Worm (Caenorhabditis elegans) whole organism, young adult: ENCODE results near the gene C06G4.4.

Experiments used
- B0035.1 ChIP-seq: sonication (generic microtip); optimal IDR thresholded peaks from 2 replicates; lab custom pipeline; 2016; ENCODE audit warnings: missing genetic modification characterization, mild to moderate bottlenecking, missing compliant biosample characterization, missing genotype, missing genetic modification reagents
- B0336.3 ChIP-seq: fragments of 200-800 bp; sonication (Bioruptor generic); IDR thresholded peaks from 2 replicates; pipeline ENCODE4 v1.3.6; 2022; ENCODE audit warnings: missing genetic modification characterization, missing compliant biosample characterization
- D2030.7 ChIP-seq: fragments of 200-800 bp; sonication (Bioruptor generic); IDR thresholded peaks from 2 replicates; pipeline ENCODE4 v1.3.6; 2022; ENCODE audit warnings: missing genetic modification reagents, missing genetic modification characterization, missing compliant biosample characterization
- F33H1.4 ChIP-seq: fragments of 200-800 bp; sonication (Bioruptor generic); IDR thresholded peaks from 2 replicates; pipeline ENCODE4 v1.3.6; 2022; ENCODE audit warnings: missing genetic modification reagents, missing genetic modification characterization, missing compliant biosample characterization
- F55B11.4 ChIP-seq: sonication (generic microtip); optimal IDR thresholded peaks from 2 replicates; lab custom pipeline; 2016; ENCODE audit warnings: missing compliant biosample characterization, missing genetic modification characterization, borderline replicate concordance; ENCODE audit not compliant: insufficient read depth
- F57A8.1 ChIP-seq: fragments of 200-800 bp; sonication (Bioruptor generic); optimal IDR thresholded peaks from 2 replicates; lab custom pipeline; 2018; ENCODE audit warnings: mild to moderate bottlenecking, missing genetic modification characterization, moderate library complexity, missing compliant biosample characterization
- T26A5.8 ChIP-seq: sonication (generic microtip); optimal IDR thresholded peaks from 2 replicates; lab custom pipeline; 2016; ENCODE audit warnings: missing genetic modification characterization, missing compliant biosample characterization
- Y56A3A.18 ChIP-seq: fragments of 200-800 bp; sonication (Bioruptor generic); IDR thresholded peaks from 2 replicates; pipeline ENCODE4 v1.3.6; 2022; ENCODE audit warnings: missing genetic modification reagents, missing genetic modification characterization, missing compliant biosample characterization
- Y67H2A.10 ChIP-seq: fragments of 200-800 bp; sonication (Bioruptor generic); conservative IDR thresholded peaks from 2 replicates; pipeline ENCODE4 v1.3.6; 2022; ENCODE audit warnings: missing genetic modification reagents, missing genetic modification characterization, missing compliant biosample characterization
- Y95B8A.8 ChIP-seq: fragments of 200-800 bp; sonication (Bioruptor generic); IDR thresholded peaks from 2 replicates; pipeline ENCODE4 v1.3.6; 2022; ENCODE audit warnings: missing genetic modification reagents, missing genetic modification characterization, missing compliant biosample characterization
- ama-1 ChIP-seq, 3 experiments: fragments of 150-350 bp in 1 of 3; sonication (generic microtip) in 2 of 3; optimal IDR thresholded peaks; 2 replicates each; lab custom pipeline; 2014 to 2018; ENCODE audit warnings: missing biosample characterization in 2 of 3, missing genetic modification characterization in 2 of 3, missing genetic modification reagents in 2 of 3
- aptf-2 ChIP-seq: fragments of 200-800 bp; sonication (Bioruptor generic); conservative IDR thresholded peaks from 2 replicates; pipeline ENCODE4 v1.3.6; 2022; ENCODE audit warnings: missing genetic modification reagents, missing genetic modification characterization, missing compliant biosample characterization
- aptf-3 ChIP-seq: fragments of 200-800 bp; sonication (Bioruptor generic); IDR thresholded peaks from 2 replicates; pipeline ENCODE4 v1.3.6; 2022; ENCODE audit warnings: missing genetic modification characterization, missing compliant biosample characterization
- athp-1 ChIP-seq: sonication (generic microtip); optimal IDR thresholded peaks from 2 replicates; lab custom pipeline; 2017; ENCODE audit warnings: mild to moderate bottlenecking, missing genetic modification characterization, missing compliant biosample characterization
- attf-3 ChIP-seq: fragments of 200-800 bp; sonication (Bioruptor generic); conservative IDR thresholded peaks from 2 replicates; pipeline ENCODE4 v1.3.6; 2022; ENCODE audit warnings: missing genetic modification reagents, missing genetic modification characterization, missing compliant biosample characterization
- bed-1 ChIP-seq: fragments of 200-800 bp; sonication (Bioruptor generic); IDR thresholded peaks from 2 replicates; pipeline ENCODE4 v1.3.6; 2022; ENCODE audit warnings: missing genetic modification reagents, missing genetic modification characterization, missing compliant biosample characterization
- ccch-3 ChIP-seq: fragments of 200-800 bp; sonication (Bioruptor generic); optimal IDR thresholded peaks from 2 replicates; lab custom pipeline; 2018; ENCODE audit warnings: mild to moderate bottlenecking, missing genetic modification characterization, missing compliant biosample characterization
- cebp-1 ChIP-seq, 2 experiments: fragments of 200-800 bp in 1 of 2; sonication (Bioruptor generic) in 1 of 2; sonication (generic microtip) in 1 of 2; IDR thresholded peaks in 1 of 2; optimal IDR thresholded peaks in 1 of 2; 2 replicates each; pipeline versions ENCODE4 v1.3.6 to Lab custom; 2017 to 2022; ENCODE audit warnings: missing compliant biosample characterization in 2 of 2, missing genetic modification characterization in 2 of 2, mild to moderate bottlenecking in 1 of 2, missing genetic modification reagents in 1 of 2, moderate library complexity in 1 of 2
- ceh-100 ChIP-seq: fragments of 200-800 bp; sonication (Bioruptor generic); IDR thresholded peaks from 2 replicates; pipeline ENCODE4 v1.3.6; 2022; ENCODE audit warnings: missing genetic modification reagents, missing genetic modification characterization, missing compliant biosample characterization
- ceh-58 ChIP-seq: fragments of 200-800 bp; sonication (Bioruptor generic); IDR thresholded peaks from 2 replicates; pipeline ENCODE4 v1.3.6; 2022; ENCODE audit warnings: missing genetic modification characterization, missing compliant biosample characterization
- die-1 ChIP-seq: sonication (generic microtip); optimal IDR thresholded peaks from 2 replicates; lab custom pipeline; 2016; ENCODE audit warnings: missing genotype, mild to moderate bottlenecking, missing genetic modification characterization, missing compliant biosample characterization
- dpl-1 ChIP-seq: fragments of 150-350 bp; optimal IDR thresholded peaks from 2 replicates; lab custom pipeline; 2014; ENCODE audit warnings: missing biosample characterization, missing genetic modification reagents, missing genetic modification characterization
- gei-17 ChIP-seq: fragments of 200-800 bp; sonication (Bioruptor generic); optimal IDR thresholded peaks from 2 replicates; lab custom pipeline; 2018; ENCODE audit warnings: mild to moderate bottlenecking, missing genetic modification characterization, missing compliant biosample characterization
- him-1 ChIP-seq: sonication (generic microtip); optimal IDR thresholded peaks from 2 replicates; lab custom pipeline; 2016; ENCODE audit warnings: missing genotype, missing genetic modification reagents, missing genetic modification characterization, missing compliant biosample characterization
- hlh-12 ChIP-seq: sonication (generic microtip); optimal IDR thresholded peaks from 2 replicates; lab custom pipeline; 2016; ENCODE audit warnings: missing genetic modification characterization, missing compliant biosample characterization
- let-526 ChIP-seq: fragments of 200-800 bp; sonication (Bioruptor generic); IDR thresholded peaks from 2 replicates; pipeline ENCODE4 v1.3.6; 2022; ENCODE audit warnings: missing genetic modification reagents, missing genetic modification characterization, missing compliant biosample characterization
- let-607 ChIP-seq, 2 experiments: fragments of 200-800 bp in 1 of 2; sonication (Bioruptor generic) in 1 of 2; sonication (generic microtip) in 1 of 2; optimal IDR thresholded peaks; 2 replicates each; lab custom pipeline; 2016 to 2018; ENCODE audit warnings: mild to moderate bottlenecking in 2 of 2, missing compliant biosample characterization in 2 of 2, missing genetic modification characterization in 2 of 2, moderate library complexity in 2 of 2, missing genotype in 1 of 2
- lin-26 ChIP-seq: fragments of 200-800 bp; sonication (Bioruptor generic); IDR thresholded peaks from 2 replicates; pipeline ENCODE4 v1.3.6; 2022; ENCODE audit warnings: missing genetic modification reagents, missing genetic modification characterization, missing compliant biosample characterization
- lin-35 ChIP-seq, 3 experiments: fragments of 150-350 bp in 2 of 3; sonication (generic microtip) in 1 of 3; optimal IDR thresholded peaks; 2 replicates each; lab custom pipeline; 2014 to 2018; ENCODE audit warnings: missing biosample characterization in 3 of 3, missing genetic modification characterization in 3 of 3, missing genetic modification reagents in 3 of 3
- lir-1 ChIP-seq: fragments of 200-800 bp; sonication (Bioruptor generic); conservative IDR thresholded peaks from 2 replicates; pipeline ENCODE4 v1.3.6; 2022; ENCODE audit warnings: missing genetic modification reagents, missing genetic modification characterization, missing compliant biosample characterization
- lsl-1 ChIP-seq: fragments of 200-800 bp; sonication (Bioruptor generic); optimal IDR thresholded peaks from 2 replicates; lab custom pipeline; 2018; ENCODE audit warnings: mild to moderate bottlenecking, missing genetic modification characterization, moderate library complexity, missing compliant biosample characterization
- madf-10 ChIP-seq: sonication (generic microtip); optimal IDR thresholded peaks from 2 replicates; lab custom pipeline; 2016; ENCODE audit warnings: mild to moderate bottlenecking, missing genetic modification characterization, missing compliant biosample characterization
- mxl-1 ChIP-seq: sonication (generic microtip); optimal IDR thresholded peaks from 2 replicates; lab custom pipeline; 2016; ENCODE audit warnings: missing genetic modification characterization, missing compliant biosample characterization
- nhr-179 ChIP-seq: sonication (generic microtip); optimal IDR thresholded peaks from 2 replicates; lab custom pipeline; 2016; ENCODE audit warnings: mild to moderate bottlenecking, missing genetic modification characterization, missing compliant biosample characterization
- nhr-27 ChIP-seq: fragments of 200-800 bp; sonication (Bioruptor generic); optimal IDR thresholded peaks from 2 replicates; lab custom pipeline; 2018; ENCODE audit warnings: mild to moderate bottlenecking, missing genetic modification characterization, moderate library complexity, missing compliant biosample characterization
- nhr-80 ChIP-seq: sonication (generic microtip); optimal IDR thresholded peaks from 2 replicates; lab custom pipeline; 2016; ENCODE audit warnings: missing genetic modification characterization, missing compliant biosample characterization
- pha-4 ChIP-seq: fragments of 150-350 bp; sonication (generic microtip); optimal IDR thresholded peaks from 2 replicates; lab custom pipeline; 2014; ENCODE audit warnings: missing biosample characterization, missing genetic modification reagents, missing genetic modification characterization
- sea-2 ChIP-seq: fragments of 200-800 bp; sonication (Bioruptor generic); IDR thresholded peaks from 2 replicates; pipeline ENCODE4 v1.3.6; 2022; ENCODE audit warnings: missing genetic modification characterization, missing compliant biosample characterization
- snpc-1.1 ChIP-seq: sonication (generic microtip); optimal IDR thresholded peaks from 2 replicates; lab custom pipeline; 2017; ENCODE audit warnings: missing genetic modification characterization, mild to moderate bottlenecking, missing compliant biosample characterization, antibody characterized with exemption, moderate library complexity, missing genotype, missing genetic modification reagents; ENCODE audit not compliant: insufficient read depth
- tbx-9 ChIP-seq: sonication (generic microtip); optimal IDR thresholded peaks from 2 replicates; lab custom pipeline; 2016; ENCODE audit warnings: borderline replicate concordance, missing genetic modification characterization, inconsistent platforms, missing compliant biosample characterization
- tlf-1 ChIP-seq: fragments of 200-800 bp; sonication (Bioruptor generic); optimal IDR thresholded peaks from 2 replicates; lab custom pipeline; 2018; ENCODE audit warnings: mild to moderate bottlenecking, missing genetic modification characterization, missing compliant biosample characterization
- unc-130 ChIP-seq: sonication (generic microtip); optimal IDR thresholded peaks from 2 replicates; lab custom pipeline; 2016; ENCODE audit warnings: missing genetic modification reagents, missing genetic modification characterization, missing compliant biosample characterization
- unc-62 ChIP-seq: fragments of 150-350 bp; optimal IDR thresholded peaks from 2 replicates; lab custom pipeline; 2014; ENCODE audit warnings: missing biosample characterization, missing genetic modification reagents, missing genetic modification characterization
- zfh-2 ChIP-seq: fragments of 200-800 bp; sonication (Bioruptor generic); conservative IDR thresholded peaks from 2 replicates; pipeline ENCODE4 v1.3.6; 2022; ENCODE audit warnings: missing genetic modification reagents, missing genetic modification characterization, missing compliant biosample characterization
- ztf-18 ChIP-seq: sonication (generic microtip); optimal IDR thresholded peaks from 2 replicates; lab custom pipeline; 2016; ENCODE audit warnings: missing genotype, mild to moderate bottlenecking, missing genetic modification characterization, missing compliant biosample characterization
- ztf-25 ChIP-seq: fragments of 200-800 bp; sonication (Bioruptor generic); IDR thresholded peaks from 2 replicates; pipeline ENCODE4 v1.3.6; 2022; ENCODE audit warnings: missing genetic modification reagents, missing genetic modification characterization, missing compliant biosample characterization
- ztf-26 ChIP-seq: sonication (generic microtip); optimal IDR thresholded peaks from 2 replicates; lab custom pipeline; 2017; ENCODE audit warnings: missing genetic modification characterization, missing compliant biosample characterization
- ztf-3 ChIP-seq: fragments of 200-800 bp; sonication (Bioruptor generic); optimal IDR thresholded peaks from 2 replicates; lab custom pipeline; 2018; ENCODE audit warnings: mild to moderate bottlenecking, missing genetic modification characterization, missing compliant biosample characterization

The C06G4.4 gene

ce11 chrIII:7928549-7929129 lies 49.0 kb downstream of the C06G4.4 start, which contains the start of the genes C29E4.13 and npp-15 (continued):
- TF ChIP-seq Y95B8A.8 (GFP tag; lab: Robert Waterston, UW): no peak
- TF ChIP-seq ceh-58: no peak
- no peak for TF ChIP-seq pha-4
- TF ChIP-seq unc-130 (GFP tag; lab: Kevin White, UChicago): peak; percentile 9
- TF ChIP-seq T26A5.8 (tag; lab: Kevin White, UChicago): no peak
- TF ChIP-seq F57A8.1 (GFP tag; lab: Kevin White, UChicago): no peak
- TF ChIP-seq gei-17 (GFP tag; lab: Kevin White, UChicago): no peak
- no peak for TF ChIP-seq Y67H2A.10 (GFP tag; lab: Robert Waterston, UW)
- TF ChIP-seq F55B11.4 (tag; lab: Kevin White, UChicago): no peak
- no peak for TF ChIP-seq him-1
- TF ChIP-seq nhr-80: peak; percentile 15
- peak; percentile 82 for TF ChIP-seq F33H1.4 (GFP tag; lab: Robert Waterston, UW)
- peak; percentile 72 for TF ChIP-seq dpl-1 (GFP tag; lab: Kevin White, UChicago)
- no peak for TF ChIP-seq bed-1 (GFP tag; lab: Robert Waterston, UW)
- no peak for TF ChIP-seq lin-35 (GFP tag; optimal IDR thresholded peaks at IDR 0.05; lab: Kevin White, UChicago)
- TF ChIP-seq tbx-9 (tag; lab: Kevin White, UChicago): no peak
- TF ChIP-seq unc-62 (GFP tag; lab: Kevin White, UChicago): no peak
- no peak for TF ChIP-seq mxl-1 (tag; lab: Kevin White, UChicago)
- TF ChIP-seq aptf-3: no peak
- TF ChIP-seq zfh-2 (GFP tag; lab: Robert Waterston, UW): no peak
- TF ChIP-seq nhr-179 (tag; lab: Kevin White, UChicago): no peak
- TF ChIP-seq B0035.1: no peak
- peak; percentile 90 for TF ChIP-seq ztf-18 (tag; lab: Kevin White, UChicago)
- TF ChIP-seq lsl-1: peak; percentile 73
- no peak for TF ChIP-seq ztf-26 (tag; lab: Kevin White, UChicago)
- TF ChIP-seq hlh-12 (tag; lab: Kevin White, UChicago): no peak
- no peak for TF ChIP-seq ama-1 (optimal IDR thresholded peaks at IDR 0.05; lab: Kevin White, UChicago)
- no peak for TF ChIP-seq ama-1 (GFP tag; optimal IDR thresholded peaks at IDR 0.05; lab: Kevin White, UChicago)
- no peak for TF ChIP-seq ceh-100
- no peak for TF ChIP-seq aptf-2
- no peak for TF ChIP-seq snpc-1.1 (tag; lab: Kevin White, UChicago)
- no peak for TF ChIP-seq die-1 (tag; lab: Kevin White, UChicago)
- TF ChIP-seq let-607 (tag; optimal IDR thresholded peaks at IDR 0.05; lab: Kevin White, UChicago): no peak
- TF ChIP-seq D2030.7: peak; percentile 50
- no peak for TF ChIP-seq B0336.3 (GFP tag; lab: Robert Waterston, UW)
- no peak for TF ChIP-seq tlf-1 (GFP tag; lab: Kevin White, UChicago)
- no peak for TF ChIP-seq ztf-3 (GFP tag; lab: Kevin White, UChicago)
- no peak for TF ChIP-seq madf-10 (tag; lab: Kevin White, UChicago)
- TF ChIP-seq athp-1 (tag; lab: Kevin White, UChicago): no peak
- no peak for TF ChIP-seq cebp-1 (GFP tag; IDR thresholded peaks at IDR 0.05; lab: Robert Waterston, UW)
- TF ChIP-seq cebp-1 (tag; optimal IDR thresholded peaks at IDR 0.05; lab: Kevin White, UChicago): peak; percentile 18
- TF ChIP-seq lir-1 (GFP tag; lab: Robert Waterston, UW): no peak
- no peak for TF ChIP-seq ccch-3 (GFP tag; lab: Kevin White, UChicago)
- no peak for TF ChIP-seq Y56A3A.18 (GFP tag; lab: Robert Waterston, UW)
- TF ChIP-seq let-526 (GFP tag; lab: Robert Waterston, UW): no peak
- no peak for TF ChIP-seq lin-26 (GFP tag; lab: Robert Waterston, UW)
- no peak for TF ChIP-seq nhr-27 (tag; lab: Kevin White, UChicago)
- TF ChIP-seq ztf-25 (GFP tag; lab: Robert Waterston, UW): no peak
- peak; percentile 53; the same call in 1 of the 2 replicates for TF ChIP-seq attf-3 (GFP tag; lab: Robert Waterston, UW)
- TF ChIP-seq sea-2 (GFP tag; lab: Robert Waterston, UW): no peak
